Fruit fly (Drosophila melanogaster) whole organism, embryonic: ENCODE results near the gene ebi.

Experiments
- Atf6 ChIP-seq: fragments of 200-800 bp; sonication (Bioruptor generic); IDR thresholded peaks from 2 replicates; pipeline ENCODE4 v1.3.6; 2022; ENCODE audit warnings: missing biosample characterization, missing genetic modification characterization
- Awh ChIP-seq: fragments of 200-800 bp; sonication (Bioruptor generic); IDR thresholded peaks from 2 replicates; pipeline ENCODE4, ENCODE4 v1.3.6; 2022; ENCODE audit warnings: missing biosample characterization, missing genetic modification characterization
- CG10979 ChIP-seq: fragments of 200-800 bp; sonication (Bioruptor generic); optimal IDR thresholded peaks from 2 replicates; lab custom pipeline; 2018; ENCODE audit warnings: missing biosample characterization, mild to moderate bottlenecking, missing genetic modification characterization, moderate library complexity
- CG11456 ChIP-seq: fragments of 200-800 bp; sonication (Bioruptor generic); IDR thresholded peaks from 3 replicates; pipeline ENCODE4 v1.3.6; 2022; ENCODE audit warnings: missing biosample characterization, missing genetic modification characterization
- CG13287 ChIP-seq: fragments of 200-800 bp; sonication (Bioruptor generic); IDR thresholded peaks from 2 replicates; pipeline ENCODE4 v1.3.6; 2022; ENCODE audit warnings: missing biosample characterization, missing genetic modification characterization; ENCODE audit not compliant: partially characterized antibody
- CG14050 ChIP-seq: fragments of 200-800 bp; sonication (Bioruptor generic); IDR thresholded peaks from 3 replicates; pipeline ENCODE4 v1.3.6; 2022; ENCODE audit warnings: missing biosample characterization, missing genetic modification characterization
- CG1602 ChIP-seq: fragments of 200-800 bp; sonication (Bioruptor generic); optimal IDR thresholded peaks from 3 replicates; lab custom pipeline; 2016; ENCODE audit warnings: missing biosample characterization, missing genetic modification characterization
- CG18764 ChIP-seq: fragments of 200-800 bp; sonication (Bioruptor generic); optimal IDR thresholded peaks from 3 replicates; lab custom pipeline; 2016; ENCODE audit warnings: missing biosample characterization, missing genetic modification characterization
- CG2116 ChIP-seq: fragments of 200-800 bp; sonication (Bioruptor generic); optimal IDR thresholded peaks from 3 replicates; lab custom pipeline; 2018; ENCODE audit warnings: missing biosample characterization, mild to moderate bottlenecking, missing genetic modification characterization
- CG2678 ChIP-seq: fragments of 200-800 bp; sonication (Bioruptor generic); optimal IDR thresholded peaks from 3 replicates; lab custom pipeline; 2019; ENCODE audit warnings: missing biosample characterization, mild to moderate bottlenecking, missing genetic modification characterization, moderate library complexity
- CG30431 ChIP-seq: fragments of 200-800 bp; sonication (Bioruptor generic); optimal IDR thresholded peaks from 2 replicates; lab custom pipeline; 2017; ENCODE audit warnings: missing biosample characterization, missing genetic modification characterization
- CG31224 ChIP-seq: fragments of 200-800 bp; sonication (Bioruptor generic); IDR thresholded peaks from 2 replicates; pipeline ENCODE4 v1.3.6; 2022; ENCODE audit warnings: missing biosample characterization, missing genetic modification characterization
- CG3407 ChIP-seq: fragments of 200-800 bp; sonication (Bioruptor generic); optimal IDR thresholded peaks from 2 replicates; lab custom pipeline; 2018; ENCODE audit warnings: missing biosample characterization, mild to moderate bottlenecking, missing genetic modification characterization
- CG34224 ChIP-seq: fragments of 200-800 bp; sonication (Bioruptor generic); IDR thresholded peaks from 3 replicates; pipeline ENCODE4 v1.3.6; 2022; ENCODE audit warnings: missing biosample characterization, missing genetic modification characterization; ENCODE audit not compliant: partially characterized antibody
- CG6175 ChIP-seq: fragments of 200-800 bp; sonication (Bioruptor generic); IDR thresholded peaks from 3 replicates; pipeline ENCODE4 v1.3.6; 2022; ENCODE audit warnings: missing biosample characterization, missing genetic modification characterization
- CG7271 ChIP-seq: fragments of 200-800 bp; sonication (Bioruptor generic); optimal IDR thresholded peaks from 2 replicates; lab custom pipeline; 2018; ENCODE audit warnings: missing biosample characterization, mild to moderate bottlenecking, missing genetic modification characterization, moderate library complexity
- CG7357 ChIP-seq: fragments of 200-800 bp; sonication (Bioruptor generic); IDR thresholded peaks from 3 replicates; pipeline ENCODE4 v1.3.6; 2022; ENCODE audit warnings: missing biosample characterization, missing genetic modification characterization
- CG7745 ChIP-seq: fragments of 200-800 bp; sonication (Bioruptor generic); optimal IDR thresholded peaks from 2 replicates; lab custom pipeline; 2018; ENCODE audit warnings: missing biosample characterization, mild to moderate bottlenecking, missing genetic modification characterization, moderate library complexity
- CG7928 ChIP-seq: fragments of 200-800 bp; sonication (Bioruptor generic); optimal IDR thresholded peaks from 2 replicates; lab custom pipeline; 2017; ENCODE audit warnings: missing biosample characterization, mild to moderate bottlenecking, missing genetic modification characterization
- CG9817 ChIP-seq: fragments of 200-800 bp; sonication (Bioruptor generic); optimal IDR thresholded peaks from 2 replicates; lab custom pipeline; 2018; ENCODE audit warnings: missing biosample characterization, mild to moderate bottlenecking, missing genetic modification characterization, moderate library complexity
- CkIIα-i1 ChIP-seq: fragments of 200-800 bp; sonication (Bioruptor generic); IDR thresholded peaks from 2 replicates; pipeline ENCODE4 v1.3.6; 2022; ENCODE audit warnings: missing biosample characterization, missing genetic modification characterization
- HHEX ChIP-seq: fragments of 200-800 bp; sonication (Bioruptor generic); optimal IDR thresholded peaks from 3 replicates; lab custom pipeline; 2017; ENCODE audit warnings: missing biosample characterization, mild to moderate bottlenecking, missing genetic modification characterization, missing genetic modification reagents
- HLH54F ChIP-seq: fragments of 200-800 bp; sonication (Bioruptor generic); optimal IDR thresholded peaks from 3 replicates; lab custom pipeline; 2016; ENCODE audit warnings: missing biosample characterization, missing genetic modification characterization
- Hr51 ChIP-seq, 2 experiments: fragments of 200-800 bp; sonication (Bioruptor generic); optimal IDR thresholded peaks; 2 replicates in 1 of 2; 3 replicates in 1 of 2; lab custom pipeline; 2016 to 2018; ENCODE audit warnings: missing biosample characterization in 2 of 2, missing genetic modification characterization in 2 of 2, mild to moderate bottlenecking in 1 of 2, moderate library complexity in 1 of 2
- Hr78 ChIP-seq, 2 experiments: fragments of 200-800 bp in 1 of 2; fragments of >200 bp in 1 of 2; sonication (Bioruptor generic) in 1 of 2; optimal IDR thresholded peaks; 2 replicates each; lab custom pipeline; 2017 to 2019; ENCODE audit warnings: missing biosample characterization in 2 of 2, missing genetic modification characterization in 2 of 2, mild to moderate bottlenecking in 1 of 2, moderate library complexity in 1 of 2
- Mrtf ChIP-seq: fragments of 200-800 bp; sonication (Bioruptor generic); IDR thresholded peaks from 3 replicates; pipeline ENCODE4 v1.3.6; 2022; ENCODE audit warnings: missing biosample characterization, missing genetic modification characterization
- Nf-YA ChIP-seq: fragments of 200-800 bp; sonication (Bioruptor generic); IDR thresholded peaks from 2 replicates; pipeline ENCODE4 v1.3.6; 2022; ENCODE audit warnings: missing biosample characterization, missing genetic modification characterization
- Nf-YC ChIP-seq: fragments of 200-800 bp; optimal IDR thresholded peaks from 3 replicates; lab custom pipeline; 2019; ENCODE audit warnings: missing biosample characterization, mild to moderate bottlenecking, missing genetic modification characterization, moderate library complexity
- NfI ChIP-seq: fragments of 200-800 bp; sonication (Bioruptor generic); optimal IDR thresholded peaks from 3 replicates; lab custom pipeline; 2018; ENCODE audit warnings: missing biosample characterization, mild to moderate bottlenecking, missing genetic modification characterization, moderate library complexity
- PHDP ChIP-seq: fragments of 200-800 bp; sonication (Bioruptor generic); optimal IDR thresholded peaks from 3 replicates; lab custom pipeline; 2018; ENCODE audit warnings: missing biosample characterization, mild to moderate bottlenecking, missing genetic modification characterization, moderate library complexity
- ara ChIP-seq: fragments of 200-800 bp; sonication (Bioruptor generic); IDR thresholded peaks from 2 replicates; pipeline ENCODE4 v1.3.6; 2022; ENCODE audit warnings: missing biosample characterization, missing genetic modification characterization
- cas ChIP-seq: fragments of 200-800 bp; sonication (Bioruptor generic); IDR thresholded peaks from 2 replicates; pipeline ENCODE4 v1.3.6; 2022; ENCODE audit warnings: missing biosample characterization, missing genetic modification characterization
- chif ChIP-seq, 2 experiments: fragments of 200-800 bp; sonication (Bioruptor generic); optimal IDR thresholded peaks; 3 replicates each; lab custom pipeline; 2016; ENCODE audit warnings: missing biosample characterization in 2 of 2, missing genetic modification characterization in 2 of 2
- chinmo ChIP-seq: fragments of 200-800 bp; sonication (Bioruptor generic); IDR thresholded peaks from 4 replicates; pipeline ENCODE4 v1.3.6; 2022; ENCODE audit warnings: missing biosample characterization, missing genetic modification characterization; ENCODE audit not compliant: partially characterized antibody
- dan ChIP-seq: fragments of 200-800 bp; sonication (Bioruptor generic); IDR thresholded peaks from 2 replicates; pipeline ENCODE4 v1.3.6; 2022; ENCODE audit warnings: missing biosample characterization, missing genetic modification characterization
- dimm ChIP-seq: fragments of 200-800 bp; sonication (Bioruptor generic); IDR thresholded peaks from 2 replicates; pipeline ENCODE4 v1.3.6; 2022; ENCODE audit warnings: missing biosample characterization, missing genetic modification characterization
- exex ChIP-seq: fragments of 200-800 bp; sonication (Bioruptor generic); optimal IDR thresholded peaks from 4 replicates; lab custom pipeline; 2018; ENCODE audit warnings: missing biosample characterization, mild to moderate bottlenecking, missing genetic modification characterization, moderate library complexity
- ftz-f1 ChIP-seq: fragments of 200-800 bp; sonication (Bioruptor generic); optimal IDR thresholded peaks from 2 replicates; lab custom pipeline; 2016; ENCODE audit warnings: missing biosample characterization, missing genetic modification characterization
- grau ChIP-seq: fragments of 200-800 bp; optimal IDR thresholded peaks from 3 replicates; lab custom pipeline; 2019; ENCODE audit warnings: missing biosample characterization, mild to moderate bottlenecking, missing genetic modification characterization, moderate library complexity
- lov ChIP-seq, 2 experiments: fragments of 200-800 bp in 1 of 2; fragments of >200 bp in 1 of 2; sonication (Bioruptor generic) in 1 of 2; IDR thresholded peaks in 1 of 2; optimal IDR thresholded peaks in 1 of 2; 2 replicates in 1 of 2; 3 replicates in 1 of 2; pipeline versions ENCODE4 v1.3.6 to Lab custom; 2017 to 2022; ENCODE audit warnings: missing biosample characterization in 1 of 2, missing genetic modification characterization in 1 of 2
- nom ChIP-seq: fragments of 200-800 bp; sonication (Bioruptor generic); optimal IDR thresholded peaks from 2 replicates; lab custom pipeline; 2017; ENCODE audit warnings: missing biosample characterization, missing genetic modification characterization, mild to moderate bottlenecking, moderate library complexity, missing genetic modification reagents
- pzg ChIP-seq: fragments of 200-800 bp; sonication (Bioruptor generic); optimal IDR thresholded peaks from 3 replicates; lab custom pipeline; 2018; ENCODE audit warnings: missing biosample characterization, mild to moderate bottlenecking, missing genetic modification characterization, moderate library complexity
- ro ChIP-seq: fragments of 200-800 bp; sonication (Bioruptor generic); IDR thresholded peaks from 2 replicates; pipeline ENCODE4 v1.3.6; 2022; ENCODE audit warnings: missing biosample characterization, missing genetic modification characterization
- sima ChIP-seq: fragments of 200-800 bp; sonication (Bioruptor generic); optimal IDR thresholded peaks from 2 replicates; lab custom pipeline; 2016; ENCODE audit warnings: missing biosample characterization, missing genetic modification characterization
- slou ChIP-seq: fragments of 200-800 bp; sonication (Bioruptor generic); optimal IDR thresholded peaks from 3 replicates; lab custom pipeline; 2016; ENCODE audit warnings: missing biosample characterization, missing genetic modification characterization
- tin ChIP-seq: fragments of 200-800 bp; sonication (Bioruptor generic); optimal IDR thresholded peaks from 3 replicates; lab custom pipeline; 2016; ENCODE audit warnings: missing biosample characterization, missing genetic modification characterization
- tup ChIP-seq: fragments of 200-800 bp; sonication (Bioruptor generic); optimal IDR thresholded peaks from 2 replicates; lab custom pipeline; 2016; ENCODE audit warnings: missing biosample characterization, mild to moderate bottlenecking, missing genetic modification characterization, moderate library complexity
- yki ChIP-seq: fragments of >200 bp; optimal IDR thresholded peaks from 3 replicates; lab custom pipeline; 2018

Gene ebi

DNA sequence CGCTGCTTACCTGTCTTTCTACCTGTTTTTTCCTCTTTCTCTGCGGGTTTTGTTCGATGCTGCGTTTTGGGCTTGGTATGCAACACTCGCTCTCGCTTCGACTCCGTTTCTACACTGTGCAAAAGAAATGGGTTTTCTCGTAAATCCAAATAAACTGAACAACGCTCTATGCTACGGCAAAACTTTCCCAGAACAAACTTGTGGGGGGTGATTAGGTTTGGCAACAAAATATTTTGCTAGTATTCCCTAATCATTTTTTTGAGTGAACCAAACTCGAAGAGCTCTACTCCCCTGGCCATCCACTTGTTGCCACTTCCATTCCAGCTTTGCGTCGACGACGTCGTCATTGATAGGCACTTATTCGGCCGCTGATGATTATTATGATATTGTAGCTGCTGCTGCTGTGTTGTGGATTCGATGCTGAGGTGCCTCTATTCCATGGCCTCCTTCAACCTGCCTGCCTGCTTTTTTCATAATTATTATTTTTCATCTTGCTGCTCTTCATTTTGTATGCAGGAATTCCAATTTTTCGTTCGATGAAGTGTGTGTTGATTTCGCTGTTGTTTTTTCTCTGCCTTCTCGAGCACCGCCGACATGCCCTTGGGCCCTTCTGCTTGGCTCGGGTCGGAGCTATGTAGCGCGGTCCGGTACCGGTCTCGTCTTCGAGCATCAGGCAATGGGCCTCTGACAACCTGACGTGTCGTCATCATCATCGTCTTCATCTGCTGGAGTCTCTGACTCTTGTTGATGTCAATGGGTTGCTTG is 27.2 kb downstream of the ebi start (continued):
- TF ChIP-seq dan (GFP tag; lab: Robert Waterston, UW) (peak; percentile 70), CG3407 (GFP tag; lab: Kevin White, UChicago) (peak; percentile 81), ara (peak; percentile 93), exex (no peak), CG7271 (tag; lab: Kevin White, UChicago) (peak; percentile 37), CkIIα-i1 (GFP tag; lab: Robert Waterston, UW) (no peak), lov (optimal IDR thresholded peaks at IDR 0.05; lab: Kevin White, UChicago) (no peak), lov (GFP tag; IDR thresholded peaks at IDR 0.05; lab: Robert Waterston, UW) (peak; percentile 91), Awh (peak; percentile 76), ftz-f1 (GFP tag; lab: Kevin White, UChicago) (peak; percentile 20), sima (GFP tag; lab: Kevin White, UChicago) (no peak), CG9817 (peak; percentile 29), Hr51 (GFP tag; optimal IDR thresholded peaks at IDR 0.05; lab: Kevin White, UChicago) (peak in 1 of 2 experiments; percentile 68), HHEX (GFP tag; lab: Kevin White, UChicago) (peak; percentile 71), Nf-YC (tag; lab: Kevin White, UChicago) (no peak), nom (GFP tag; lab: Kevin White, UChicago) (peak; percentile 91), NfI (GFP tag; lab: Kevin White, UChicago) (peak; percentile 75), CG31224 (GFP tag; lab: Robert Waterston, UW) (peak; percentile 46; the same call in 1 of the 2 replicates), dimm (GFP tag; lab: Robert Waterston, UW) (peak; percentile 35; the same call in 1 of the 2 replicates), pzg (GFP tag; lab: Kevin White, UChicago) (no peak), Hr78 (GFP tag; optimal IDR thresholded peaks at IDR 0.05; lab: Kevin White, UChicago) (peak in 1 of 2 experiments; percentile 33), yki (lab: Kevin White, UChicago) (no peak), chinmo (GFP tag; lab: Robert Waterston, UW) (peak; percentile 82; the same call in 2 of the 4 replicates), CG11456 (GFP tag; lab: Robert Waterston, UW) (0 out of 3 replicates have a peak, but pooled peaks have one; percentile 56), CG13287 (GFP tag; lab: Robert Waterston, UW) (no peak), PHDP (no peak), slou (GFP tag; lab: Kevin White, UChicago) (peak; percentile 2), CG7745 (no peak), Nf-YA (peak; percentile 71), tin (GFP tag; lab: Kevin White, UChicago) (peak; percentile 87), tup (peak; percentile 59), CG7928 (GFP tag; lab: Kevin White, UChicago) (no peak), grau (tag; lab: Kevin White, UChicago) (peak; percentile 76), CG6175 (GFP tag; lab: Robert Waterston, UW) (peak; percentile 11; the same call in 1 of the 3 replicates), CG10979 (tag; lab: Kevin White, UChicago) (peak; percentile 91), CG30431 (GFP tag; lab: Kevin White, UChicago) (peak; percentile 85), CG14050 (GFP tag; lab: Robert Waterston, UW) (peak; percentile 68; the same call in 2 of the 3 replicates), Mrtf (GFP tag; lab: Robert Waterston, UW) (peak; percentile 59; the same call in 2 of the 3 replicates), CG2678 (tag; lab: Kevin White, UChicago) (no peak), cas (GFP tag; lab: Robert Waterston, UW) (no peak), CG1602 (GFP tag; lab: Kevin White, UChicago) (peak; percentile 83), HLH54F (GFP tag; lab: Kevin White, UChicago) (peak; percentile 40), CG34224 (GFP tag; lab: Robert Waterston, UW) (no peak), CG2116 (GFP tag; lab: Kevin White, UChicago) (peak; percentile 44), CG18764 (peak; percentile 66), CG7357 (peak; percentile 75; the same call in 1 of the 3 replicates), Atf6 (GFP tag; lab: Robert Waterston, UW) (no peak), chif (GFP tag; optimal IDR thresholded peaks at IDR 0.05; lab: Kevin White, UChicago) (peak; percentile 78 to 94), ro (GFP tag; lab: Robert Waterston, UW) (peak; percentile 62; the same call in 1 of the 2 replicates)
